Fruit fly (Drosophila melanogaster) whole organism, adult: ENCODE results near the gene jvl.

Experiments used
- CG11617 ChIP-seq: fragments of 200-800 bp; sonication (Bioruptor generic); optimal IDR thresholded peaks from 2 replicates; lab custom pipeline; 2017; ENCODE audit warnings: mild to moderate bottlenecking, missing biosample characterization, missing genetic modification reagents, missing genetic modification characterization
- CG12768 ChIP-seq: fragments of 200-800 bp; sonication (Bioruptor generic); optimal IDR thresholded peaks from 2 replicates; lab custom pipeline; 2017; ENCODE audit warnings: missing biosample characterization, missing genetic modification characterization, mild to moderate bottlenecking, moderate library complexity, missing genetic modification reagents
- CG14711 ChIP-seq: fragments of 200-800 bp; sonication (Bioruptor generic); optimal IDR thresholded peaks from 2 replicates; lab custom pipeline; 2018; ENCODE audit warnings: missing biosample characterization, mild to moderate bottlenecking, missing genetic modification characterization, moderate library complexity
- CG1620 ChIP-seq: fragments of 200-800 bp; sonication (Bioruptor generic); optimal IDR thresholded peaks from 2 replicates; lab custom pipeline; 2016; ENCODE audit warnings: missing biosample characterization, missing genetic modification characterization
- CG33017 ChIP-seq: fragments of 200-800 bp; sonication (Bioruptor generic); optimal IDR thresholded peaks from 2 replicates; lab custom pipeline; 2018; ENCODE audit warnings: missing biosample characterization, mild to moderate bottlenecking, missing genetic modification characterization, moderate library complexity
- CG5204 ChIP-seq: fragments of 200-800 bp; sonication (Bioruptor generic); optimal IDR thresholded peaks from 2 replicates; lab custom pipeline; 2016; ENCODE audit warnings: missing biosample characterization, missing genetic modification characterization
- CG7045 ChIP-seq: fragments of 200-800 bp; sonication (Bioruptor generic); optimal IDR thresholded peaks from 2 replicates; lab custom pipeline; 2017; ENCODE audit warnings: missing biosample characterization, mild to moderate bottlenecking, missing genetic modification characterization
- CG7101 ChIP-seq: fragments of 200-800 bp; sonication (Bioruptor generic); optimal IDR thresholded peaks from 2 replicates; lab custom pipeline; 2018; ENCODE audit warnings: missing biosample characterization, mild to moderate bottlenecking, missing genetic modification characterization, moderate library complexity
- Clk ChIP-seq: fragments of 200-800 bp; sonication (Bioruptor generic); optimal IDR thresholded peaks from 2 replicates; lab custom pipeline; 2017; ENCODE audit warnings: missing biosample characterization, missing genetic modification characterization
- Crg-1 ChIP-seq: fragments of 200-800 bp; sonication (Bioruptor generic); optimal IDR thresholded peaks from 2 replicates; lab custom pipeline; 2016; ENCODE audit warnings: missing biosample characterization, missing genetic modification characterization
- Hr96 ChIP-seq: fragments of 200-800 bp; sonication (Bioruptor generic); optimal IDR thresholded peaks from 2 replicates; lab custom pipeline; 2016; ENCODE audit warnings: missing biosample characterization, missing genetic modification characterization
- Mnt ChIP-seq: fragments of 200-800 bp; sonication (Bioruptor generic); optimal IDR thresholded peaks from 2 replicates; lab custom pipeline; 2016; ENCODE audit warnings: missing biosample characterization, mild to moderate bottlenecking, missing genetic modification characterization
- bab1 ChIP-seq: fragments of 200-800 bp; sonication (Bioruptor generic); optimal IDR thresholded peaks from 3 replicates; lab custom pipeline; 2019; ENCODE audit warnings: missing biosample characterization, mild to moderate bottlenecking, missing genetic modification characterization, moderate library complexity
- cic ChIP-seq: fragments of 200-800 bp; sonication (Bioruptor generic); optimal IDR thresholded peaks from 2 replicates; lab custom pipeline; 2017; ENCODE audit warnings: missing biosample characterization, mild to moderate bottlenecking, missing genetic modification characterization, moderate library complexity
- cnc ChIP-seq, 2 experiments: fragments of >200 bp; optimal IDR thresholded peaks; 2 replicates each; lab custom pipeline; 2017
- kay ChIP-seq: fragments of 200-800 bp; sonication (Bioruptor generic); peaks from one replicate; lab custom pipeline; 2016; ENCODE audit warnings: missing biosample characterization, missing genetic modification characterization, borderline replicate concordance
- ovo ChIP-seq: fragments of 200-800 bp; sonication (Bioruptor generic); optimal IDR thresholded peaks from 2 replicates; lab custom pipeline; 2016; ENCODE audit warnings: missing biosample characterization, missing genetic modification characterization
- pad ChIP-seq: fragments of 200-800 bp; sonication (Bioruptor generic); optimal IDR thresholded peaks from 3 replicates; lab custom pipeline; 2017; ENCODE audit warnings: missing biosample characterization, missing genetic modification characterization, mild to moderate bottlenecking, moderate library complexity, missing genetic modification reagents
- tj ChIP-seq: fragments of 200-800 bp; sonication (Bioruptor generic); optimal IDR thresholded peaks from 3 replicates; lab custom pipeline; 2017; ENCODE audit warnings: missing biosample characterization, mild to moderate bottlenecking, missing genetic modification characterization, moderate library complexity
- toe ChIP-seq: fragments of 200-800 bp; sonication (Bioruptor generic); optimal IDR thresholded peaks from 2 replicates; lab custom pipeline; 2016; ENCODE audit warnings: missing biosample characterization, missing genetic modification characterization

jvl gene

dm6 chr3R:14751023-14751422 is 9.6 kb downstream of the jvl start, which contains the start of gene smp-30:
smp-30 (minus strand) TSS chr3R:14751246.
- TF ChIP-seq Mnt (GFP tag; lab: Kevin White, UChicago) = no peak
- no peak for TF ChIP-seq cic
- TF ChIP-seq CG1620 (GFP tag; lab: Kevin White, UChicago) = no peak
- no peak for TF ChIP-seq CG12768 (GFP tag; lab: Kevin White, UChicago)
- TF ChIP-seq ovo (GFP tag; lab: Kevin White, UChicago) = no peak
- TF ChIP-seq CG33017 (tag; lab: Kevin White, UChicago) = no peak
- no peak for TF ChIP-seq CG5204 (GFP tag; lab: Kevin White, UChicago)
- TF ChIP-seq bab1 (GFP tag; lab: Kevin White, UChicago) = no peak
- no peak for TF ChIP-seq CG14711 (tag; lab: Kevin White, UChicago)
- no peak for TF ChIP-seq CG11617 (GFP tag; lab: Kevin White, UChicago)
- no peak for TF ChIP-seq Clk (GFP tag; lab: Kevin White, UChicago)
- TF ChIP-seq kay (GFP tag; lab: Kevin White, UChicago) = no peak
- no peak for TF ChIP-seq tj (GFP tag; lab: Kevin White, UChicago)

- TF ChIP-seq pad (GFP tag; lab: Kevin White, UChicago) (no peak), kay (GFP tag; lab: Kevin White, UChicago) (peak; percentile 87), CG33017 (tag; lab: Kevin White, UChicago) (no peak)
Measured at dm6 chr3R:14754360-14754759, 13.0 kb downstream of the jvl start, which contains the start of gene CG7362. CG7362 (minus strand) TSS chr3R:14754460.

dm6 chr3R:14754806-14755488 is 13.6 kb downstream of the jvl start:
- TF ChIP-seq CG14711 (tag; lab: Kevin White, UChicago) (peak; percentile 73), CG33017 (tag; lab: Kevin White, UChicago) (peak; percentile 48), cnc (optimal IDR thresholded peaks at IDR 0.05; lab: Kevin White, UChicago) (no peak), CG7101 (peak; percentile 59), cic (peak; percentile 47), pad (GFP tag; lab: Kevin White, UChicago) (peak; percentile 37), tj (GFP tag; lab: Kevin White, UChicago) (peak; percentile 74), Crg-1 (no peak), CG12768 (GFP tag; lab: Kevin White, UChicago) (peak; percentile 50), toe (GFP tag; lab: Kevin White, UChicago) (no peak), bab1 (GFP tag; lab: Kevin White, UChicago) (peak; percentile 92), CG7045 (GFP tag; lab: Kevin White, UChicago) (no peak)

- TF ChIP-seq cic = peak; percentile 40
- TF ChIP-seq Clk (GFP tag; lab: Kevin White, UChicago) = no peak
Measured at dm6 chr3R:14756040-14756439, 14.7 kb downstream of the jvl start.

- TF ChIP-seq tj (GFP tag; lab: Kevin White, UChicago) (no peak), CG7045 (GFP tag; lab: Kevin White, UChicago) (no peak), Crg-1 (no peak), CG11617 (GFP tag; lab: Kevin White, UChicago) (no peak), ovo (GFP tag; lab: Kevin White, UChicago) (no peak), toe (GFP tag; lab: Kevin White, UChicago) (no peak), CG5204 (GFP tag; lab: Kevin White, UChicago) (no peak), CG1620 (GFP tag; lab: Kevin White, UChicago) (no peak), CG33017 (tag; lab: Kevin White, UChicago) (no peak), pad (GFP tag; lab: Kevin White, UChicago) (no peak), Mnt (GFP tag; lab: Kevin White, UChicago) (no peak)
Measured at dm6 chr3R:14758331-14758730, 16.9 kb downstream of the jvl start.

dm6 chr3R:14761060-14761459 is 19.7 kb downstream of the jvl start:
- no peak for TF ChIP-seq kay (GFP tag; lab: Kevin White, UChicago)
- TF ChIP-seq Crg-1 = no peak
- no peak for TF ChIP-seq CG11617 (GFP tag; lab: Kevin White, UChicago)
- no peak for TF ChIP-seq CG7101
- TF ChIP-seq pad (GFP tag; lab: Kevin White, UChicago) = no peak
- no peak for TF ChIP-seq toe (GFP tag; lab: Kevin White, UChicago)
- no peak for TF ChIP-seq ovo (GFP tag; lab: Kevin White, UChicago)
- no peak for TF ChIP-seq CG5204 (GFP tag; lab: Kevin White, UChicago)
- TF ChIP-seq cic = no peak
- no peak for TF ChIP-seq tj (GFP tag; lab: Kevin White, UChicago)
- no peak for TF ChIP-seq CG33017 (tag; lab: Kevin White, UChicago)
- TF ChIP-seq bab1 (GFP tag; lab: Kevin White, UChicago) = no peak
- TF ChIP-seq CG7045 (GFP tag; lab: Kevin White, UChicago) = no peak
- no peak for TF ChIP-seq cnc (optimal IDR thresholded peaks at IDR 0.05; lab: Kevin White, UChicago)
- TF ChIP-seq CG14711 (tag; lab: Kevin White, UChicago) = no peak
- no peak for TF ChIP-seq Hr96
- no peak for TF ChIP-seq Mnt (GFP tag; lab: Kevin White, UChicago)
- TF ChIP-seq CG1620 (GFP tag; lab: Kevin White, UChicago) = no peak
- no peak for TF ChIP-seq Clk (GFP tag; lab: Kevin White, UChicago)
